Worm (Caenorhabditis elegans): ENCODE measurements around the gene AH6.17.

AH6.17 gene

DNA sequence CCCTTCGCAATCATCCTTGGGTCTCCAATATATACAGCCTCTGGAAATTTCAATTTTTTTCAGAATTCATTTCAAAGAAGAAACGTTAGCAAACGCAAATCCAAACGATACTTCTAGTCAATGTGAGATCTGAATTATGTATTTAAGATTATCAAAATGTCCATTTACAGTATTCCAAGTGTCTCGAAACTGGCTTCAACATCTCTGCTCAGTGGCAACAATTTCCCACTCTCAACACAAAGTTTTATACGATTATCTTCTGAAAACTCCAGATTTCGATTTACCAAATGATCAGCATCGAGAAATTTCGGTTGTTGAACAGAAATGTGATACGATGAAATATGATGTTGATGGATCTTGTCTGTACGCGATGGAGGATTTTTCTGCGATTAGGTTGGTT lies 33.6 kb downstream of the AH6.17 start:
- no peak for TF ChIP-seq unc-62 (GFP tag; optimal IDR thresholded peaks at IDR 0.05)

DNA sequence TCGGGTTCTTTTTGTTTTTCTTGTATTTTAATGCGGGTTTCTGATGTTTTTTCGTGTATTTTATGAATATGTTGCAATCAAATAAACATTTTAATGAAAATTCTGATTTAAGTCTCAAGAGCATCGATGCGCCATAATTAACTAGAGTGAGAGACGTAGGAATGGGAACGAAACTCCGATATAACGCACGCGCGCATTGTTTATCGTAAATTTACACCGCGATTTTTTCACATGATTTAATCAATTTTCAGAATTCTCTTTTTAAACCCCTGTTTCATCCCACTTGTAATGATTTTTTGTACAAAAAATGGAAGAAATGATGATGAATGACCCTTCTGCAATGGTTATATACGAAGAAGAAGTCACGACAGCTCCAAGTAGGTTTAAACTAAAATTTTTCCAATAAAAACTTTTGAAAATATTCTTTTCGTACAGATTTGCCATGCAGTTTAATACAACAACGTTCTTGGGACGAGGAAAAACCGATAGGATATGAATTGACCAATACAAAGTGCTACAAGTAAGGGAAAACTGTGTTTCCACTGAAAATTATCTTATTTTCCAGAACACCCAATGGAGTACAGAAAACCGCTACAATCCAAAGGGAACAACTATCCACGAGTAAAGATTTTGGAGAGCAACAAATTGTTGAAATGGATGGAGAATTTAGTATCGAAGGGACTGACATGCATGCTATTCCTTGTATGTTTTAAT lies 34.6 kb downstream of the AH6.17 start, which contains the start of gene zfp-2:
zfp-2 (plus strand) TSS at position 214 of the 714 bp plus-strand sequence.
- no peak for TF ChIP-seq unc-62 (GFP tag; optimal IDR thresholded peaks at IDR 0.05)

DNA sequence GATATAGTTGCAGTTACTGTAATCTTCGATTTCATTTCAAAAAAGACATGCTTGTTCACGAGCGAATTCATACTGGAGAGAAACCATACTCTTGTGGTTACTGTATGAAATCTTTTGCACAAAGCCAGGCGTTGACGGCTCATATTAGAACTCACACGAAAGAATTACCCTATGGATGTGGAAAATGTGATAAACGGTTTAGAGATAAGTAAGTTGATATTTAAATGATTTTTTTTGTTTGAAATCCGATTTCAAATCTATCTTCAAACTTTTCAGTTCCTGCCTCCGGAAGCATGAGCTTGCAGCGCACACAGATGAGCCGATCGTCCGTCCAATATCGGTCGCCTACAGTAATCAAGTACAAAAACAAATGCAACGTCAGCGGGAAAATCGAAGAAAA lies 35.9 kb downstream of the AH6.17 start:
- TF ChIP-seq unc-62 (GFP tag; optimal IDR thresholded peaks at IDR 0.05), result no peak

DNA sequence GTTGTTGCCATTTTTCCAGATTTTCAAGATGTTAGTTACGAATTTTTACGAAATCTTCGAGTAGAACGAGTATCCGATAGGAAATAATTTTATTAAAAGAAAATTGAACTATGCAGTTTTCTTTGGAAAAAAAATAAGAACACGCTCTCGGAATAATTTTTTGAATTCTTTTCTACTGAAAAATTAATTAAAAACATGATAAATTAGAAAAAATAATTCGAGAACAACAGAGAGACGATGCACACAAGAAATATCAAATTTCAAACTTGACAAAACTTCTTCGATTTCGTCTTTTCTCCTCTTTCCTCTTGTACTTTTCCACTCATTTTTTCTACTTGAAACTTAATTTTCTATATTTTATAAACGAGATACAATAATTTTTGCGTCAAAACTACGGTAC lies 37.0 kb downstream of the AH6.17 start, which contains the start of gene F35H8.4:
F35H8.4 (minus strand) TSS at position 101 of the 400 bp plus-strand sequence.
- no peak for TF ChIP-seq unc-62 (GFP tag; optimal IDR thresholded peaks at IDR 0.05)

DNA sequence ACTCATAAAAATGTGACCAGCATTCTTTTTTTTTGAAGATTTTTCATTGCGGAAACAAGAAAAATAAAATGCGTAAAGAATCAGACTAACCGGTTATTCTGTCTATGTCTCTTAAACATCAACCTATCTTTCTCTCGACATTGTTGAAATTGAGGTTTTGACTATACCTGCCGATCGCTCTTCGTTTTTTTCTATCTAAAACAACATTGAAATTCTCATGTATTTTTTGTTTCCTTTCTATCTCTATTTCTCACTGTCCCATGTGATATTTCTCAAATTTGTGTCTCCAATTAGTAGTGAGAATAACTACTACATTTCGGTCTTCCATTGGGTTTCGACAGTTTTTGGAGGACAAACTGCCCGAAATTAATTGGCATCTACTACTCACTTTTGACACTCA lies 37.9 kb downstream of the AH6.17 start:
- no peak for TF ChIP-seq unc-62 (GFP tag; optimal IDR thresholded peaks at IDR 0.05)

DNA sequence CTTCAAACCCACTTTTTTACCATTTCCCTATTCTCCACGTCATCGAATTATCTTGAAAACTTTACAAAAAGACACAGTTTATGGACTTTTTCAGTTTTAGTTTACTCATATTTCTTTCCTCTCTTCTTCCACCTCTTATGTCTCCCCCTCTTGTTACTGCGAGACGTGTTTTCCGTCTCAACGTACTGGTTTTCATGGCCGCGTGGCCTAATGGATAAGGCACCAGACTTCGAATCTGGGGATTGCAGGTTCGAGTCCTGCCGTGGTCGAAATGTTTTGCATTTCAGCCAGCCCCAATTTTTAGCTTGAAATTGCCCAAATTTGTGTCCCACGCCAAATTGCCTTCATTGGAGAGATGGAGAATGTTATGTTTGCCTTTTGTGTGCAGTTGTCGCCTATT lies 43.1 kb downstream of the AH6.17 start:
- TF ChIP-seq unc-62 (GFP tag; optimal IDR thresholded peaks at IDR 0.05), result no peak
